Worm (Caenorhabditis elegans): ENCODE results near the gene F23B12.4.
A peak's percentile ranks its signal among the peaks of the same experiment; 100 is the strongest.

The F23B12.4 gene

ce11 chrV:14474099-14474498 is 33.2 kb downstream of the F23B12.4 start, which contains the start of gene clec-56:
Gene clec-56 (plus strand): TSS chrV:14474399.
- TF ChIP-seq ceh-58 (GFP tag; IDR thresholded peaks at IDR 0.05) (no peak), nhr-80 (tag; optimal IDR thresholded peaks at IDR 0.05) (peak; percentile 24)

DNA sequence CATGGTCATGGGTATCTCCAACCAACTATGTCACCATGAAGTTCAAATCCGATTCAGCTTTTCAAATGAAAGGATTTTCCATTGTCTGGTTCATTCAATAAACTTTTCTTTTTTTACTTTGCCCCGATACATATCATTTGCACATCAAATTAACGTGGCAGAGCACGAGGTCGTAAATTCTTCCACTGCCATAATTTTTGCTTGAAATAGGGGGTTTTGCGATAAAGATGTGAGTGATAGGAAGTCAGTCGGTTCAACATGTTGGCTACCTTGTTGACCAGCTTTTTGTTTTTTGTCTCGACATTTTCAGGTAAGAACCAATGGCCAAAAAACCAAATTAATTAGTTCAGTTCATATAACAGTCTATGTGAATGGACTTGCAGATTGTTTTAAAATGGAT is 35.7 kb downstream of the F23B12.4 start, which contains the start of gene clec-54:
Gene clec-54, plus strand, starts transcription at position 224 of the 400 bp plus-strand sequence.
- peak; percentile 35 for TF ChIP-seq nhr-80 (tag; optimal IDR thresholded peaks at IDR 0.05)
- TF ChIP-seq lir-1 (GFP tag; conservative IDR thresholded peaks at IDR 0.05), result no peak

DNA sequence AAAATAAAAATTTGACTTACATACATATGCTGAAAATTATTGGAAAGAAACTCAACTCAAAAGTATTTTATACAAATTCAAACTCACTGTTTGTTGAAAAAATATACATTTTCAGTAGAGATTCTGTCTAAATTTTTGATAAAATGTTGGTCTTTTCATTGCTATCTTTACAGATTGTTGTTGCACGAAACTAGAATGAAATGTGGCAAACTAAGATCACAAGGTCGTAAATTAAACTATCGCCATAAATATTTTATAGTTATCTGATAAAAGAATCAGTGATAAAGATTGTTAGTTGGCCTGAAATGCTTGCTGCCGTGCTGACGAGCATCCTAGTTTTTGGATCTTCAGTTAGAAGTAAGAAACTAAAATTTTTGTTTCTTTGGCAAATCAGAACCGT is 38.0 kb downstream of the F23B12.4 start, which contains the start of gene clec-55:
Gene clec-55, plus strand, starts transcription at position 301 of the 400 bp plus-strand sequence.
- TF ChIP-seq F10E7.11 (tag; optimal IDR thresholded peaks at IDR 0.05) (no peak), hmg-1.2 (GFP tag; IDR thresholded peaks at IDR 0.05) (no peak), snpc-1.3 (tag; optimal IDR thresholded peaks at IDR 0.05; ENCODE audit: insufficient read depth) (no peak), snpc-4 (GFP tag; optimal IDR thresholded peaks at IDR 0.05) (no peak), snpc-4 (tag; optimal IDR thresholded peaks at IDR 0.05) (no peak), lin-54 (GFP tag; optimal IDR thresholded peaks at IDR 0.05) (no peak), attf-5 (GFP tag; optimal IDR thresholded peaks at IDR 0.05) (no peak), C06A6.2 (GFP tag; conservative IDR thresholded peaks at IDR 0.05) (no peak), nhr-27 (tag; optimal IDR thresholded peaks at IDR 0.05) (no peak), nfya-2 (GFP tag; IDR thresholded peaks at IDR 0.05) (no peak), efl-1 (GFP tag; optimal IDR thresholded peaks at IDR 0.05) (no peak), madf-10 (tag; optimal IDR thresholded peaks at IDR 0.05) (no peak), lsy-27 (tag; optimal IDR thresholded peaks at IDR 0.05; ENCODE audit: borderline replicate concordance, insufficient read depth) (no peak), ceh-100 (GFP tag; IDR thresholded peaks at IDR 0.05) (no peak), hrde-1 (tag; optimal IDR thresholded peaks at IDR 0.05; ENCODE audit: borderline replicate concordance) (no peak), attf-6 (GFP tag; IDR thresholded peaks at IDR 0.05) (no peak), ceh-58 (GFP tag; IDR thresholded peaks at IDR 0.05) (no peak)

DNA sequence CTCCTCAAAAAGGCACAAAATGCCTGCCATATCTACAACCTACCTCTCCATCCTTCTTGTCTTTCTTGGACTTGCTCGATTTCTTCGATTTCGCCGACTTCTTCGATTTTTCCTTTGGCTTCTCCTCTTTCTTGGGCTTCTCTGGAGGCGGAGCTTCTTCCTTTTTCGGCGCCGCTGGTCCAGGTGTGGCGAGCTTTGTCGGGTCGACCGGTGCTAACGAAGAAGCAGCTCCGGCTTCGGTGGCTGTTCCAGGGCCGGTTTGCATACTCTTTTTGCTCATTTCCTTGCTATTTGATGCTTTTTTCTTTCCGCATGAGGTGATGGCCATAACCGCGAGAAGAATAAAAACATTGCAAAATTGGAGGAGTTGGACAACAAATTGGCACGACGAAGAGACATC is 39.6 kb downstream of the F23B12.4 start:
- TF ChIP-seq egrh-3 (GFP tag; IDR thresholded peaks at IDR 0.05), result peak; percentile 51; the same call in 1 of the 2 replicates
- no peak for TF ChIP-seq mcd-1 (GFP tag; IDR thresholded peaks at IDR 0.05)
- no peak for TF ChIP-seq unc-130 (GFP tag; optimal IDR thresholded peaks at IDR 0.05)
- no peak for TF ChIP-seq Y53F4B.3 (GFP tag; IDR thresholded peaks at IDR 0.05)

DNA sequence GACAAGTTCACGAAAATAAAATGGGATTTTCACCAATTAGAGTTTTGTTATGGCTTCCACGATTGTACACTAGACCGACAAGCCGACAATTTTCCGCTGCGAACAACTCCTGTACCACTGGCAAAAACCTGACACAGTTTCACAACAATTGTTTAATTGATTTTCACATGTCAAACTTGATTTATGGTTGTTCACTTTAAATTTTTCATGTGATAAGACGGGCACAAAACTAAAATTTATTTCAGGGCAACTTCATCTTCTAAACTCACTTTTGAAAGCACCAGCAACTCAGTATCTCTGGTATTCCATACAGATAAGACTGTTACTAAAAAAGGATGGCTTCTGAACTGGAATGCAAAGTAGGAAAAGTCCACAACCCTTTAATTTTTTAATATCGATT is 40.5 kb downstream of the F23B12.4 start, which contains the start of gene R02D5.7:
Gene R02D5.7, minus strand, starts transcription at position 101 of the 400 bp plus-strand sequence.
- peak; percentile 20 for TF ChIP-seq nhr-80 (tag; optimal IDR thresholded peaks at IDR 0.05)
- no peak for TF ChIP-seq Y56A3A.18 (GFP tag; IDR thresholded peaks at IDR 0.05)

DNA sequence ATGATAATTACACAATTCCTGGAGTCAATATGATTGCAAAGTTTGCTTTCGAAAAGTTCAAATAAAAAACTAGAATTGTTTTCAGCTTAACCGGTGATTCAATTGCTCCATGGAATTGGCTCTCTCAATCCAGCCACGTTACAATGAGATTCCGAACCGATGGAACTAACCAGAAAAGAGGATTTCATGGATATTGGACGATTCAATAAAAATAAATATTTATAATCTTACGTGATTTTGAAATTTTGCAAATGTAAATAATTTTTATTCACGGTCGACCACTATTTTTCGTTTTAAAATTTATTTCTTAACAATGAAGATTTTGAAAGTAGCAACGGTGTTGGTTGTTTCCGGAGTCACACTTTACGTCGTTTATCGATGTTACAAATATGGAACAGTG is 41.0 kb downstream of the F23B12.4 start, which contains the start of gene R02D5.10:
Gene R02D5.10, plus strand, starts transcription at position 301 of the 400 bp plus-strand sequence.
- no peak for TF ChIP-seq ceh-40 (GFP tag; IDR thresholded peaks at IDR 0.05)
- TF ChIP-seq nhr-120 (GFP tag; IDR thresholded peaks at IDR 0.05), result no peak
- TF ChIP-seq ccch-3 (GFP tag; optimal IDR thresholded peaks at IDR 0.05), result no peak
- no peak for TF ChIP-seq rcor-1 (GFP tag; IDR thresholded peaks at IDR 0.05)
- TF ChIP-seq F49E8.2 (tag; optimal IDR thresholded peaks at IDR 0.05; ENCODE audit: insufficient read depth), result no peak
- no peak for TF ChIP-seq ceh-91 (GFP tag; IDR thresholded peaks at IDR 0.05)
- TF ChIP-seq mcd-1 (GFP tag; IDR thresholded peaks at IDR 0.05), result no peak
- no peak for TF ChIP-seq nhr-27 (tag; optimal IDR thresholded peaks at IDR 0.05)
- TF ChIP-seq zim-3 (tag; optimal IDR thresholded peaks at IDR 0.05), result no peak
- no peak for TF ChIP-seq ceh-58 (GFP tag; IDR thresholded peaks at IDR 0.05)
- TF ChIP-seq snpc-1.3 (tag; optimal IDR thresholded peaks at IDR 0.05; ENCODE audit: insufficient read depth), result no peak
- no peak for TF ChIP-seq dpff-1 (tag; optimal IDR thresholded peaks at IDR 0.05)
- no peak for TF ChIP-seq egl-44 (GFP tag; IDR thresholded peaks at IDR 0.05)
- TF ChIP-seq chd-7 (tag; optimal IDR thresholded peaks at IDR 0.05), result no peak
- no peak for TF ChIP-seq T26A5.8 (tag; optimal IDR thresholded peaks at IDR 0.05)
- TF ChIP-seq let-607 (tag; optimal IDR thresholded peaks at IDR 0.05), result no peak
- no peak for TF ChIP-seq Y67H2A.10 (GFP tag; conservative IDR thresholded peaks at IDR 0.05)
- TF ChIP-seq hlh-12 (tag; optimal IDR thresholded peaks at IDR 0.05), result no peak

All from whole organism, young adult.